Fruit fly (Drosophila melanogaster): ENCODE measurements around the gene REPTOR.

Gene REPTOR

dm6 chr3R:24518150-24518580 lies 64.5 kb downstream of the REPTOR start, which contains the start of gene Pp1alpha-96A (continued):
- peak; percentile 82 for TF ChIP-seq CG34224 (GFP tag; IDR thresholded peaks at IDR 0.05; ENCODE audit: partially characterized antibody)
- peak; percentile 47; the same call in 1 of the 2 replicates for TF ChIP-seq CG3847 (GFP tag; IDR thresholded peaks at IDR 0.05)
- TF ChIP-seq Sry-δ (GFP tag; optimal IDR thresholded peaks at IDR 0.05), result peak; percentile 93
- TF ChIP-seq CG10979 (tag; optimal IDR thresholded peaks at IDR 0.05), result peak; percentile 19
- peak; percentile 85 for TF ChIP-seq E2f2 (GFP tag; IDR thresholded peaks at IDR 0.05)
- no peak for TF ChIP-seq luna (GFP tag; optimal IDR thresholded peaks at IDR 0.05)
- peak; percentile 61 for TF ChIP-seq CG15514 (GFP tag; optimal IDR thresholded peaks at IDR 0.05)
- TF ChIP-seq pho (GFP tag; optimal IDR thresholded peaks at IDR 0.05), result peak; percentile 26

dm6 chr3R:24514652-24515328 lies 67.9 kb downstream of the REPTOR start, which contains the start of the genes nAChRbeta2 and DZIP1:
Gene nAChRbeta2 (minus strand): TSS chr3R:24515106.
Gene DZIP1 (plus strand): TSS chr3R:24515278.
- TF ChIP-seq ewg (GFP tag; optimal IDR thresholded peaks at IDR 0.05) (peak; percentile 86), CG6854 (GFP tag; optimal IDR thresholded peaks at IDR 0.05) (no peak), onecut (GFP tag; IDR thresholded peaks at IDR 0.05) (no peak; the same call in 1 of the 2 replicates), E2f2 (GFP tag; IDR thresholded peaks at IDR 0.05) (peak; percentile 27; the same call in 1 of the 2 replicates), Dref (GFP tag; IDR thresholded peaks at IDR 0.05) (0 out of 2 replicates have a peak, but pooled peaks have one; percentile 28), nmo (GFP tag; optimal IDR thresholded peaks at IDR 0.05) (peak; percentile 26), pzg (GFP tag; optimal IDR thresholded peaks at IDR 0.05) (peak; percentile 4), Ets65A (GFP tag) (peak; percentile 10), exex (tag; optimal IDR thresholded peaks at IDR 0.05) (no peak), Dp (GFP tag; optimal IDR thresholded peaks at IDR 0.05) (peak; percentile 28), sd (tag; optimal IDR thresholded peaks at IDR 0.05) (peak; percentile 61), nerfin-1 (tag; optimal IDR thresholded peaks at IDR 0.05) (peak; percentile 97), ci (GFP tag; IDR thresholded peaks at IDR 0.05) (no peak), bbx (GFP tag; IDR thresholded peaks at IDR 0.05; ENCODE audit: partially characterized antibody) (0 out of 2 replicates have a peak, but pooled peaks have one; percentile 30), CG2116 (GFP tag; optimal IDR thresholded peaks at IDR 0.05) (peak; percentile 4), Trl (optimal IDR thresholded peaks at IDR 0.05) (peak; percentile 21 to 34), Trl (GFP tag; optimal IDR thresholded peaks at IDR 0.05) (no peak)
